1 fruit fly cellular context compared by ENCODE assay signal in genomic region chrX:13906009-13906769, dm6.
TF ChIP-seq lines count a peak whose summit lies in the region.

No protein-coding gene starts in this region.

TF ChIP-seq in whole organism, prepupa, 60 proteins besides CTCF, POLR2A, EP300 and RAD21 (continued from another document):
- TF ChIP-seq acj6 (GFP tag; optimal IDR thresholded peaks at IDR 0.05; lab: Kevin White, UChicago) (peak; percentile 37), CG10669 (GFP tag; optimal IDR thresholded peaks at IDR 0.05; lab: Kevin White, UChicago) (peak; percentile 42), CG16779 (tag; optimal IDR thresholded peaks at IDR 0.05; lab: Kevin White, UChicago) (no peak), net (GFP tag; optimal IDR thresholded peaks at IDR 0.05; lab: Kevin White, UChicago) (peak; percentile 1), vri (GFP tag; optimal IDR thresholded peaks at IDR 0.05; lab: Kevin White, UChicago) (no peak), CG6163 (GFP tag; IDR thresholded peaks at IDR 0.05; lab: Robert Waterston, UW) (0 out of 3 replicates have a peak, but pooled peaks have one; percentile 38), Eip93F (GFP tag; optimal IDR thresholded peaks at IDR 0.05; lab: Kevin White, UChicago) (no peak), Sox15 (GFP tag; optimal IDR thresholded peaks at IDR 0.05; lab: Kevin White, UChicago) (no peak), esn (GFP tag; optimal IDR thresholded peaks at IDR 0.05; lab: Kevin White, UChicago) (no peak), topi (GFP tag; optimal IDR thresholded peaks at IDR 0.05; lab: Kevin White, UChicago) (no peak), Eip75B (GFP tag; optimal IDR thresholded peaks at IDR 0.05; lab: Kevin White, UChicago) (peak; percentile 37), CG6276 (GFP tag; optimal IDR thresholded peaks at IDR 0.05; lab: Kevin White, UChicago) (peak; percentile 16), Ets96B (tag; optimal IDR thresholded peaks at IDR 0.05; lab: Kevin White, UChicago) (peak; percentile 31), pdm3 (GFP tag; optimal IDR thresholded peaks at IDR 0.05; lab: Kevin White, UChicago) (peak; percentile 38), CG31627 (GFP tag; optimal IDR thresholded peaks at IDR 0.05; lab: Kevin White, UChicago) (peak; percentile 6), spab (GFP tag; optimal IDR thresholded peaks at IDR 0.05; lab: Kevin White, UChicago) (no peak)
TF ChIP-seq in whole organism, prepupa: peak in this region for 28.
